Worm (Caenorhabditis elegans): ENCODE results near the gene K11H3.3.
A peak's percentile ranks its signal among the peaks of the same experiment; 100 is the strongest.

ce11 chrIII:9867780-9868503 is 16.3 kb downstream of the K11H3.3 start, which contains the start of gene dhhc-4:
- TF ChIP-seq syd-9 (tag; optimal IDR thresholded peaks at IDR 0.05) (no peak), dmd-4 (tag; optimal IDR thresholded peaks at IDR 0.05; ENCODE audit: borderline replicate concordance) (no peak), ama-1 (optimal IDR thresholded peaks at IDR 0.05) (no peak), F13H6.1 (tag; optimal IDR thresholded peaks at IDR 0.05) (no peak), pha-4 (tag; optimal IDR thresholded peaks at IDR 0.05) (no peak), pqm-1 (tag; optimal IDR thresholded peaks at IDR 0.05) (no peak), hlh-15 (tag; optimal IDR thresholded peaks at IDR 0.05) (no peak), sox-4 (tag; optimal IDR thresholded peaks at IDR 0.05) (no peak), K09A11.1 (tag; optimal IDR thresholded peaks at IDR 0.05; ENCODE audit: insufficient read depth) (no peak), pag-3 (tag; optimal IDR thresholded peaks at IDR 0.05; ENCODE audit: borderline replicate concordance) (no peak), hlh-6 (tag; optimal IDR thresholded peaks at IDR 0.05) (peak; percentile 13), unc-55 (GFP tag; optimal IDR thresholded peaks at IDR 0.05) (peak; percentile 3), K02D7.2 (tag; optimal IDR thresholded peaks at IDR 0.05) (no peak), sox-2 (GFP tag; IDR thresholded peaks at IDR 0.05) (no peak)

All from whole organism, late embryonic.